Worm (Caenorhabditis elegans) whole organism, L4/young adult: ENCODE results near the gene R151.2.

ENCODE experiments used
- W03F9.2 ChIP-seq: fragments of 150-350 bp; optimal IDR thresholded peaks from 2 replicates; lab custom pipeline; 2014; ENCODE audit warnings: missing biosample characterization, missing genetic modification characterization
- dao-5 ChIP-seq: sonication (generic microtip); optimal IDR thresholded peaks from 2 replicates; lab custom pipeline; 2016; ENCODE audit warnings: missing genotype, missing genetic modification characterization, moderate library complexity, missing compliant biosample characterization
- him-1 ChIP-seq: sonication (generic microtip); optimal IDR thresholded peaks from 2 replicates; lab custom pipeline; 2016; ENCODE audit warnings: missing genotype, missing genetic modification reagents, missing genetic modification characterization, missing compliant biosample characterization

The R151.2 gene

ce11 chrIII:7209721-7210120 lies at the start of gene R151.2:
Gene R151.2 (plus strand): TSS chrIII:7209967.
- TF ChIP-seq W03F9.2 (tag; lab: Kevin White, UChicago), result no peak
- TF ChIP-seq him-1 (tag; lab: Kevin White, UChicago), result no peak
- TF ChIP-seq dao-5 (tag; lab: Kevin White, UChicago), result no peak

DNA sequence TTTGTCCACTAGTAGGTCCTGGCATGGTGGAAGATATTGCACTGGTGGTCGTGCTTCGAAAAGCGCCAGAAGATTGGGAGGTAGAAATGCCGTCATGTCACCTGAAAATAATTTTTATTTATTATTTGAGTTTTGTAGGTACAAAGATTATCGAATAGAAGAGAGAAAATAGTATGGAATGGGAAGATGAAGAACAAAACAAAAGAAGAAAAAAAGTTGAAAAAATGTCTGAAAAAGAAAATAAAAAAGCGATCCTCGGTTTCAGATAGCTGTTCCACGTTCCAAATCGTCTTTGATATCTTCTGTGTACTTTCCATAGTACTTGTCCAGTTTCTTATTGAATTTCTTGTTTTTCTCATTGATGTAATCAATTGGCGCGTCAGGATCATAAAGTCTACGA lies 48.7 kb upstream of the R151.2 start, which contains the start of gene rnp-7:
Gene rnp-7 (minus strand): TSS at position 101 of the 400 bp plus-strand sequence.
- TF ChIP-seq W03F9.2 (tag; lab: Kevin White, UChicago) (no peak), him-1 (tag; lab: Kevin White, UChicago) (no peak), dao-5 (tag; lab: Kevin White, UChicago) (no peak)

- TF ChIP-seq dao-5 (tag; lab: Kevin White, UChicago), result no peak
- peak; percentile 95 for TF ChIP-seq W03F9.2 (tag; lab: Kevin White, UChicago)
- peak; percentile 75 for TF ChIP-seq him-1 (tag; lab: Kevin White, UChicago)
These were observed 47.6 kb upstream of the R151.2 start, which contains the start of the genes syf-2 and K04G7.1 for ce11 chrIII:7162065-7162762. Gene syf-2 (minus strand): TSS chrIII:7162115. Gene K04G7.1 (plus strand): TSS chrIII:7162712.

DNA sequence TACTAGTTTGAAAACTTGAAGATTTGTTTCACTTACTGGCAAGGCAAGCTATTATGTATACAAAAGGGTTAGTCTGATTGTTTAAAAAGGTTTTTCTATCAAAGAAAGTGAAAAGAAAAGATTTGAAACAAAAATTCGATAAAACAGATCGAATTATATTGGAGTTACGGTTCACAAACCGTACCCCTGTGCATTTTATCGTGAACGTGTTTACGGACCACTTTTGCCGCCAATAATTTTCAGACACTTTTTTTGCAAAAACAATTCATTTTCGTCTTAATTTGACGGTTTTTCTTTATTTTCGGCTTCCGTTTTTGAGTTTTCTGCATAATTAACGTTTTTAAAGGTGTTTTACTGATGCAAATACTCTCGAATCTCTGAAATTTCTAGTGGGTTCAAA lies 44.5 kb upstream of the R151.2 start:
- TF ChIP-seq him-1 (tag; lab: Kevin White, UChicago) (no peak), dao-5 (tag; lab: Kevin White, UChicago) (no peak), W03F9.2 (tag; lab: Kevin White, UChicago) (no peak)

DNA sequence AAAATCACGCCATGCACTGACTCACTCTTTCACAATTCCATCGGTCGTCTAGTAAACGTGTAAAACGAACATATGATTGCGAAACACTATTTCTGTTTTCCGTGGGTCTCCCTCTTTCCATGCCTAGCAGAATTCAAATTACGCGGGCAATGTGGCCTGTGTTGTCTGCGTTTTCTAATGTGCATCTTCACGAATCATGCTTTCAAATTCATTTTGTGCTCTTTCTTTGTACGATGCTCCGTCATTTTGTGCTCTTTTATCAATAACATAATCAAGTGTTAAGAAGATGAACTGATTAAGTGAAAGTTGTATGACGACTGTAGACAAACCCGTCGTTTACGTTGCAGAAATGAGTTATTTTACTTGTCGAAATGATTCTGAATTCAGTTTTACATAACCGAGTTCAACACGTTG lies 43.9 kb upstream of the R151.2 start:
- TF ChIP-seq W03F9.2 (tag; lab: Kevin White, UChicago) (no peak), him-1 (tag; lab: Kevin White, UChicago) (no peak), dao-5 (tag; lab: Kevin White, UChicago) (no peak)

DNA sequence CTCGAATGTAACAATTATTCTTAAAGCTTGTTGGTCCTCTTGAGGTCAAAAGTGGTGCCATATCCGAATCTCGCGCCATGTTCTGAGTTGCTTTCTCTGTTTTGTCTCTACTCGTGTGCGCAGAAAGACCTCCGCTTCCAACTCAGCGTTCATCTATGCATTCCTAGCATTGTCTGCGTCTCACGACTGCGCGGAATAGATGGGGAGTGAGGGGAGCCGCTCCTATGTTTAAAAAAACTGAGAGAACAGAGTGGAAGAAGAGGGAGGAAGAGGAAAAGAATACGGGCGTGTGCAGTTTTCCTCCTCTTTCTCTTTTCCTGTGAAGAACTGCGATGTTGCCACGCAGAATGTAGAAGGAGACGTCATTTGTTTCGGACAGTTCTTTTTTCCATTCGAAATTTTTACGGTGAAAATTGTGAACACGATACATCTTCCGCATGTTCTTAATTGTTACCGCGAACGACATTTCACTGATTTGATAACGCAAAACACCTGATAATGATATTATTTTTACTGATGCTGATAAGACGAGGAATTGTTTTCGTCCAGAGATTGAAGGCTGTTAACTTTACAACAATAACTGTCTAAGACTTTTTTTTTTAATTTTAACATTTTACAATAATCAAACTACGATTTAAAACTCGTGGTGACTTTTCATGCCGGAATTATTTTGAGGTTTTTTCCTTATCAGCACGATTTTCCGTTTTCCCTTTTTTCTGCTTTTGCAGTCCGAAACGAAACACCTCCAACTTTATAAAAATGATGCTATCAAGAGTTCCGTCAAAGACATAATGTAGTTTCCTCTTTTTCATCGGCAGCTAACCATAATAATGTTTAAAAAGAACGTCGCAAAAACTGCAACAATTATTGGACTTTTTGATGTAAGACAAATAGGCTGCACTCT lies 42.9 kb upstream of the R151.2 start:
- TF ChIP-seq W03F9.2 (tag; lab: Kevin White, UChicago) (no peak), him-1 (tag; lab: Kevin White, UChicago) (peak; percentile 59)

DNA sequence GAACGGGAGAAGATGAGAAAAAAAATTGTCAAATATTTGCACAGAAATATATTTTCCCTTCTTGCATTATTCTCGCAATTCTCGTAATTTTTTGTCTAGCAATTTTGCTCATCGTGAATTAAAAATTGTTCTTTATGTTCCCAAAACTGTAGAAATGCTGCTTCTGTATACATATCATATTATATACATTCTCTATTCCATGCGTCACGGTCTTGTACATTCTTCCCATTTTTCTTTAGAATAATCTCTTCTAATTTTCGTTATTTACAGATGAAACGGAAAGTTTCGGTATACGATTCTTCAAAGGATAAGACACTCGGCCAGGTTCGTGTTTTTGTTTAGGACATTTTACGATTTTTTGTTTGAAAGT lies 42.2 kb upstream of the R151.2 start, which contains the start of gene acs-4:
Gene acs-4 (plus strand): TSS at position 271 of the 370 bp plus-strand sequence.
- TF ChIP-seq him-1 (tag; lab: Kevin White, UChicago) (no peak), W03F9.2 (tag; lab: Kevin White, UChicago) (no peak), dao-5 (tag; lab: Kevin White, UChicago) (no peak)

DNA sequence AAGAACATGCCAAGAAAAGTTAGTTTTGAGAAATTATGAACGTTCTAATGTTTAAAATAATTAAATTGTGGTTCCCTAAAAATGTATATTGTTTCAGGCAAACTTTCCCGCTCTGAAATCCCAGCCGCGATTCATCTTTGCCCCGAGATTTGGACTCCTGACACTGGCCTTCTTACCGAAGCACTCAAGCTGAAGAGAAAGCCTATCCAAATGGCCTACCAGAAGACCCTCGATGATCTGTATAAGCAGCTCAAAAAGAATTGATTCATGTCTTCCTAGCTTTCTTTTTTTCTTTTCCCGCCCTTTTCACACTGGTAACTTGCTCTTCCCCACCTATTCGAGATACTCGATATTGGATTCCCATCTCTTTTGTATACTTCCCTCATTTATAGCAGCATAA lies 39.7 kb upstream of the R151.2 start:
- TF ChIP-seq him-1 (tag; lab: Kevin White, UChicago) (no peak), W03F9.2 (tag; lab: Kevin White, UChicago) (no peak), dao-5 (tag; lab: Kevin White, UChicago) (no peak)

DNA sequence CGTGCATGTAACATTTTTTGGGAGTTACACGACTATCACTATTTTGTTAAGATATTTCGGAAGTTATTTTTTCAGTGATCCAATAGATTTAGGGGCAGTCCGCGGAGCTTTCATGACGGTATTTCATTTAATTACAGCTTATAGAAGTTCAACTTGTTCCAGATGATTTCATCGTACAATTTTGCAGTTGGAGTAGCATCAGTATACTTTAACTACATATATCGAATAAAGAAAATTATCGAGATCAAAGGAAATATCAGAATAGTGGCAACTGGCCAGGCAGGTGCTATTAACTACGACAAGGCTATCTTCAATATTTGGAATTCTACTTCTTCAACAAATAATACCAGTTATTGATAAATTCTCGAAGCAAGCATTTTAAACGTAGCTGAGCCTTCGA lies 31.3 kb upstream of the R151.2 start:
- no peak for TF ChIP-seq him-1 (tag; lab: Kevin White, UChicago)
- TF ChIP-seq W03F9.2 (tag; lab: Kevin White, UChicago), result no peak
- TF ChIP-seq dao-5 (tag; lab: Kevin White, UChicago), result no peak

ce11 chrIII:7179538-7180301 lies 30.0 kb upstream of the R151.2 start, which contains the start of the genes rps-14 and rpl-36:
Gene rps-14 (minus strand): TSS chrIII:7179588.
Gene rpl-36 (plus strand): TSS chrIII:7180251.
- TF ChIP-seq dao-5 (tag; lab: Kevin White, UChicago), result no peak
- TF ChIP-seq W03F9.2 (tag; lab: Kevin White, UChicago), result peak; percentile 72
- peak; percentile 26 for TF ChIP-seq him-1 (tag; lab: Kevin White, UChicago)

DNA sequence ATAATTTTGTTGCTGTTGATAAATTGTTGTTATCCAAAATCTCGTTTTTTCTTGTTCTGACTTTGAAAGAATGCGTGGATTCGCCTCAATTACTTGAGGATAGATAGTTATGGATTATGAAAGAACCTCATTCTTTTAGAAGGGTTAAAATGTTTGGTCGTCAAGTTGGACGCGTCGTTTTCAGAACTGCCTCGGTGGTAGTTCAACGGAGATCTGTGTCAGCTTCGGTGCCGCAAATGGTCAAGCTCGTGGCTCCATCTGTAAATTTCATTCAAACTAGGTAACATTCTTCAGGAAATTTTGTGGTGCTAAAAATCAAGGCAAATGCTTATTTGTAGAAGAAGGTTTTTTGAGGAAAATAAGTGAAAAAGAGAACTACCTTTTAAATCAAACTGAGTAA lies 29.2 kb upstream of the R151.2 start, which contains the start of gene ndab-2:
Gene ndab-2 (plus strand): TSS at position 140 of the 400 bp plus-strand sequence.
- TF ChIP-seq him-1 (tag; lab: Kevin White, UChicago), result no peak
- TF ChIP-seq W03F9.2 (tag; lab: Kevin White, UChicago), result no peak
- no peak for TF ChIP-seq dao-5 (tag; lab: Kevin White, UChicago)

DNA sequence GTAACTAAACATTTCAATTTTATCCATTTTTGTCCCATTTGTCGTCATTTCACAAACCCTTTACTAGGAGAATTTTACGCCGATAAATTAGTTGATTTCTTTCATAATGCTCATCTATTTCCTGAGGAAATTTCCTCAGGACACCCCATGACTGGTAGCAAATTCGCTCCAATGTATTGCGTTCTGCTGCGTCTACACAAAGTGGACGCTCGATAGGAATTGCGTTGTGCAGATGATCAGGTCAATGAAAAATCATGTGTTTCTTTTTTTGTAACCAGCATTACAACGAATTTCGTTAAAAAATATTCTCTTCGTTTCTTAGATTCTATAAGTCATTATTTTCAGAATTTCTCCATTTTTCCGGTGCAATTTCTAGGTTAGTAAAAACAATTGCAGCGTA lies 27.9 kb upstream of the R151.2 start, which contains the start of gene epg-4:
Gene epg-4 (plus strand): TSS at position 346 of the 400 bp plus-strand sequence.
- no peak for TF ChIP-seq dao-5 (tag; lab: Kevin White, UChicago)
- TF ChIP-seq W03F9.2 (tag; lab: Kevin White, UChicago), result no peak
- no peak for TF ChIP-seq him-1 (tag; lab: Kevin White, UChicago)
